Fruit fly (Drosophila melanogaster): ENCODE data around the gene Rpn9.

DNA sequence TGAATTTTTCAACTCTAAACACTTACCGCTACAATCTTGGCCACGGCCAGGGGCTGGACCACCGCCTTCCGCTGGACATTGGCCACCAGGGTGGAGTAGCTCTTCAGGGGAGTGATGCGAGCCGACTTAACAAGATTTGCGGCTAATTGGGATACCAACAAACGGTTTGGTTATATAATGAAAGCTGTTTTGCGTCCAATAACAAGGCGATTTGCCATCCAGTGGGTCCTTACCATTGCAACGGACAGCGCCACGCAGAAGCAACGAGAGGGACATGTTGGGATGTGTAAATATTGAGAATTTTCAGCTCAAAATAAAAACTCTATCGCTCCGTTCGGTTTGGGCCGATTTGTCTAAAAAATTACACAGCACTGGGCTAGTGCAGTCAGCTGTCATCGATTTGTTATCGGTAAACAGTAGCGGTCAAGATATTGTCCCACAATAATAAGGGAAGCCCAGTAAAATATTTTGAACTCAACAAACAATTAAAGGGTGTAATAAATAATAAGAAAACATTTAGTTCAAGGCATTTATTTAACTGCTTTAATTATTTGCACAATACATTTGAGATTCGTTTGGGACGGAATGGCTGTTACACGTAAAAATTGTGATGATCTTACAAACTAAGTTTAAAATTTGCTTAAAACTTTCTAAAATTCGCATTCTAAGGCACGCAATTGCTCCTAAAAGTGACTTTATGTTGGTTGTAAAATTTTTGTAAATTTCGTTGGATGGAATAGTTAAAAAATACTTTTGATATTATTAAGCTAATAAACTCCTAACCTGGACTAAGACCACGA is 27.2 kb upstream of the Rpn9 start, which contains the start of gene SdhD:
- TF ChIP-seq CG33017 (tag; optimal IDR thresholded peaks at IDR 0.05), result peak; percentile 46
- TF ChIP-seq CG7101 (tag; optimal IDR thresholded peaks at IDR 0.05), result peak; percentile 57
- TF ChIP-seq CG12768 (GFP tag; optimal IDR thresholded peaks at IDR 0.05), result peak; percentile 64
- peak; percentile 37 for TF ChIP-seq CG11617 (GFP tag; optimal IDR thresholded peaks at IDR 0.05)
- peak; percentile 9 for TF ChIP-seq toe (GFP tag; optimal IDR thresholded peaks at IDR 0.05)
- TF ChIP-seq pad (GFP tag; optimal IDR thresholded peaks at IDR 0.05), result peak; percentile 47
- TF ChIP-seq Mnt (GFP tag; optimal IDR thresholded peaks at IDR 0.05), result peak; percentile 48
- TF ChIP-seq cic (GFP tag; optimal IDR thresholded peaks at IDR 0.05), result peak; percentile 24
- peak; percentile 93 for TF ChIP-seq kay (GFP tag; ENCODE audit: borderline replicate concordance)
- TF ChIP-seq CG5204 (GFP tag; optimal IDR thresholded peaks at IDR 0.05), result no peak
- TF ChIP-seq Crg-1 (GFP tag; optimal IDR thresholded peaks at IDR 0.05), result peak; percentile 40
- TF ChIP-seq CG1620 (GFP tag; optimal IDR thresholded peaks at IDR 0.05), result peak; percentile 60
- TF ChIP-seq bab1 (GFP tag; optimal IDR thresholded peaks at IDR 0.05), result peak; percentile 70
- TF ChIP-seq Clk (GFP tag; optimal IDR thresholded peaks at IDR 0.05), result no peak

Measured in whole organism, adult.